Worm (Caenorhabditis elegans): ENCODE measurements around the gene mrps-16.
A peak's percentile ranks its signal among the peaks of the same experiment; 100 is the strongest.

The mrps-16 gene

ce11 chrII:5500986-5501657 lies 26.9 kb downstream of the mrps-16 start, which contains the start of gene F12A10.8:
Gene F12A10.8 (minus strand): TSS chrII:5501064.
- TF ChIP-seq nhr-23 (tag; optimal IDR thresholded peaks at IDR 0.05), result no peak
- TF ChIP-seq nhr-237 (tag; optimal IDR thresholded peaks at IDR 0.05), result no peak
- TF ChIP-seq sma-3 (GFP tag; optimal IDR thresholded peaks at IDR 0.05), result no peak
- no peak for TF ChIP-seq nhr-11 (tag; optimal IDR thresholded peaks at IDR 0.05)
- no peak for TF ChIP-seq mab-5 (tag; optimal IDR thresholded peaks at IDR 0.05)
- no peak for TF ChIP-seq peb-1 (tag; optimal IDR thresholded peaks at IDR 0.05)
- no peak for TF ChIP-seq mdl-1 (tag; optimal IDR thresholded peaks at IDR 0.05)
- TF ChIP-seq elt-3 (tag; optimal IDR thresholded peaks at IDR 0.05), result no peak
- no peak for TF ChIP-seq ceh-82 (tag; optimal IDR thresholded peaks at IDR 0.05)
- no peak for TF ChIP-seq lin-13 (GFP tag; optimal IDR thresholded peaks at IDR 0.05)
- no peak for TF ChIP-seq sma-9 (GFP tag; optimal IDR thresholded peaks at IDR 0.05)
- TF ChIP-seq sma-9 (tag; optimal IDR thresholded peaks at IDR 0.05), result no peak
- no peak for TF ChIP-seq egl-27 (tag; optimal IDR thresholded peaks at IDR 0.05)
- TF ChIP-seq lin-11 (tag; optimal IDR thresholded peaks at IDR 0.05), result no peak
- TF ChIP-seq mbf-1 (tag; optimal IDR thresholded peaks at IDR 0.05), result no peak
- no peak for TF ChIP-seq aly-2 (tag; optimal IDR thresholded peaks at IDR 0.05)
- TF ChIP-seq R02D3.7 (tag; optimal IDR thresholded peaks at IDR 0.05), result no peak
- no peak for TF ChIP-seq blmp-1 (tag; optimal IDR thresholded peaks at IDR 0.05; ENCODE audit: insufficient read depth)
- TF ChIP-seq alr-1 (tag; optimal IDR thresholded peaks at IDR 0.05), result no peak
- TF ChIP-seq gmeb-1 (tag; optimal IDR thresholded peaks at IDR 0.05), result peak; percentile 70
- no peak for TF ChIP-seq zag-1 (tag; optimal IDR thresholded peaks at IDR 0.05)
- TF ChIP-seq ZK546.5 (tag; optimal IDR thresholded peaks at IDR 0.05), result no peak
- no peak for TF ChIP-seq nhr-6 (tag; optimal IDR thresholded peaks at IDR 0.05)
- TF ChIP-seq unc-62 (GFP tag; optimal IDR thresholded peaks at IDR 0.05), result no peak
- no peak for TF ChIP-seq ztf-4 (tag; optimal IDR thresholded peaks at IDR 0.05)
- peak; percentile 33 for TF ChIP-seq C34F6.9 (tag; optimal IDR thresholded peaks at IDR 0.05)
- no peak for TF ChIP-seq snpc-4 (tag; optimal IDR thresholded peaks at IDR 0.05)
- TF ChIP-seq unc-39 (tag; optimal IDR thresholded peaks at IDR 0.05), result no peak
- no peak for TF ChIP-seq nhr-77 (tag; optimal IDR thresholded peaks at IDR 0.05)
- no peak for TF ChIP-seq skn-1 (tag; optimal IDR thresholded peaks at IDR 0.05)
- TF ChIP-seq fos-1 (tag; optimal IDR thresholded peaks at IDR 0.05), result no peak
- peak in 1 of 2 experiments; percentile 49 for TF ChIP-seq lsy-2 (tag; optimal IDR thresholded peaks at IDR 0.05)
- TF ChIP-seq sem-4 (tag; optimal IDR thresholded peaks at IDR 0.05), result no peak
- no peak for TF ChIP-seq ama-1 (optimal IDR thresholded peaks at IDR 0.05)
- TF ChIP-seq nhr-129 (tag; optimal IDR thresholded peaks at IDR 0.05), result peak; percentile 35
- no peak for TF ChIP-seq F13H6.1 (tag; optimal IDR thresholded peaks at IDR 0.05)

- peak; percentile 2 for TF ChIP-seq fos-1 (tag; optimal IDR thresholded peaks at IDR 0.05)
- TF ChIP-seq nhr-10 (tag; optimal IDR thresholded peaks at IDR 0.05), result no peak
Observed at ce11 chrII:5503760-5504159, 29.6 kb downstream of the mrps-16 start, which contains the start of gene cyp-44A1. Gene cyp-44A1 (plus strand): TSS chrII:5504044.

- no peak for TF ChIP-seq aly-2 (tag; optimal IDR thresholded peaks at IDR 0.05)
- peak; percentile 10 for TF ChIP-seq C34F6.9 (tag; optimal IDR thresholded peaks at IDR 0.05)
- no peak for TF ChIP-seq nhr-25 (tag; optimal IDR thresholded peaks at IDR 0.05)
- TF ChIP-seq lsy-2 (tag; optimal IDR thresholded peaks at IDR 0.05), result peak in 1 of 2 experiments; percentile 38
- TF ChIP-seq blmp-1 (tag; optimal IDR thresholded peaks at IDR 0.05; ENCODE audit: insufficient read depth), result peak; percentile 49
- TF ChIP-seq F13H6.1 (tag; optimal IDR thresholded peaks at IDR 0.05), result no peak
- TF ChIP-seq unc-39 (tag; optimal IDR thresholded peaks at IDR 0.05), result no peak
- peak; percentile 13 for TF ChIP-seq unc-55 (GFP tag; optimal IDR thresholded peaks at IDR 0.05)
- no peak for TF ChIP-seq ztf-11 (tag; optimal IDR thresholded peaks at IDR 0.05)
- TF ChIP-seq mbf-1 (tag; optimal IDR thresholded peaks at IDR 0.05), result no peak
- TF ChIP-seq elt-3 (tag; optimal IDR thresholded peaks at IDR 0.05), result no peak
Observed at ce11 chrII:5505820-5506287, 31.7 kb downstream of the mrps-16 start, which contains the start of gene npp-24. Gene npp-24 (plus strand): TSS chrII:5505870.

Measured in whole organism, L2 larva.